Worm (Caenorhabditis elegans) whole organism, midembryonic: ENCODE measurements around the gene B0310.1.

ENCODE experiments used
- T22C8.4 ChIP-seq: fragments of 200-800 bp; sonication (Bioruptor generic); IDR thresholded peaks from 2 replicates; pipeline ENCODE4 v1.3.6; 2022; ENCODE audit warnings: missing genetic modification characterization, missing compliant biosample characterization
- cog-1 ChIP-seq: sonication (generic microtip); optimal IDR thresholded peaks from 2 replicates; lab custom pipeline; 2016; ENCODE audit warnings: missing genetic modification characterization, missing compliant biosample characterization
- flt-1 ChIP-seq: fragments of 200-800 bp; sonication (Bioruptor generic); IDR thresholded peaks from 2 replicates; pipeline ENCODE4 v1.3.6; 2022; ENCODE audit warnings: missing genetic modification characterization, missing compliant biosample characterization
- klf-2 ChIP-seq: fragments of 200-800 bp; sonication (Bioruptor generic); conservative IDR thresholded peaks from 2 replicates; pipeline ENCODE4 v1.3.6; 2022; ENCODE audit warnings: missing genetic modification reagents, missing genetic modification characterization, missing compliant biosample characterization
- med-1 ChIP-seq: sonication (generic microtip); optimal IDR thresholded peaks from 2 replicates; lab custom pipeline; 2017; ENCODE audit warnings: missing genetic modification characterization, mild to moderate bottlenecking, missing compliant biosample characterization, antibody characterized with exemption, missing genetic modification reagents; ENCODE audit not compliant: insufficient read depth
- ref-1 ChIP-seq: fragments of 200-800 bp; sonication (Bioruptor generic); conservative IDR thresholded peaks from 2 replicates; pipeline ENCODE4 v1.3.6; 2022; ENCODE audit warnings: missing genetic modification reagents, missing genetic modification characterization, missing compliant biosample characterization
- tab-1 ChIP-seq: fragments of 200-800 bp; sonication (Bioruptor generic); IDR thresholded peaks from 2 replicates; pipeline ENCODE4 v1.3.6; 2022; ENCODE audit warnings: missing genetic modification characterization, missing compliant biosample characterization
- ztf-23 ChIP-seq: fragments of 200-800 bp; sonication (Bioruptor generic); IDR thresholded peaks from 2 replicates; pipeline ENCODE4 v1.3.6; 2022; ENCODE audit warnings: missing genetic modification reagents, missing genetic modification characterization, missing compliant biosample characterization
- ztf-29 ChIP-seq: fragments of 200-800 bp; sonication (Bioruptor generic); IDR thresholded peaks from 2 replicates; pipeline ENCODE4 v1.3.6; 2022; ENCODE audit warnings: missing genetic modification reagents, missing genetic modification characterization, missing compliant biosample characterization

DNA sequence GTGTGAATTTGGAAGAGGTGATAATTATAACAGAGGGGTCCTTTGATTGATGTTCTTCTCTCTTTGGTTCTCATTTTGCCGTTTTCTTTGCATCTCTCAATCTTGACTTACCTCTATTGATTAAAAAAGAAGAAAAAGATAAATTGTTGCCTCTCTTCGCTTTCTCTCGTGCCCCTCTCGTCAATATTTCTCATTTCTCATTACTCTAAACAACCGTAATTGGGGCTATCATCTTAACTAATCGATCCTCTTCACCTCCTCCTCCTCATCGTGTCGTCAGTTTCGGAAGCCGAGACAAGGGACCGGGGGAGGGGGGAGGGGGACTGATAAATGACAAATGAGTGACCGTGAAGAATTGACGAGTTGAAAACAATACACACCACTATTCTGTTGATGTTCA lies 5.6 kb downstream of the B0310.1 start:
- TF ChIP-seq cog-1 (tag; lab: Kevin White, UChicago), result no peak
- TF ChIP-seq T22C8.4 (GFP tag; lab: Robert Waterston, UW), result no peak
- no peak for TF ChIP-seq ref-1 (GFP tag; lab: Robert Waterston, UW)
- TF ChIP-seq ztf-23 (GFP tag; lab: Robert Waterston, UW), result no peak
- TF ChIP-seq med-1 (GFP tag; lab: Kevin White, UChicago), result no peak
- no peak for TF ChIP-seq tab-1 (GFP tag; lab: Robert Waterston, UW)
- no peak for TF ChIP-seq ztf-29
- TF ChIP-seq flt-1 (GFP tag; lab: Robert Waterston, UW), result no peak
- no peak for TF ChIP-seq klf-2 (GFP tag; lab: Robert Waterston, UW)
